Worm (Caenorhabditis elegans): ENCODE measurements around the gene C07E3.8.

- TF ChIP-seq him-1 (tag; optimal IDR thresholded peaks at IDR 0.05) (no peak), dao-5 (tag; optimal IDR thresholded peaks at IDR 0.05) (no peak), W03F9.2 (tag; optimal IDR thresholded peaks at IDR 0.05) (no peak)
These were observed 43.3 kb upstream of the C07E3.8 start, which contains the start of gene gcy-4 for ce11 chrII:10308726-10309125.
